Fruit fly (Drosophila melanogaster) whole organism, larva: ENCODE measurements around the gene CG6738.

Source experiments
- noc ChIP-seq: fragments of 200-800 bp; sonication (Bioruptor generic); optimal IDR thresholded peaks from 3 replicates; lab custom pipeline; 2019; ENCODE audit warnings: missing biosample characterization, mild to moderate bottlenecking, missing genetic modification characterization, moderate library complexity

CG6738 gene

DNA sequence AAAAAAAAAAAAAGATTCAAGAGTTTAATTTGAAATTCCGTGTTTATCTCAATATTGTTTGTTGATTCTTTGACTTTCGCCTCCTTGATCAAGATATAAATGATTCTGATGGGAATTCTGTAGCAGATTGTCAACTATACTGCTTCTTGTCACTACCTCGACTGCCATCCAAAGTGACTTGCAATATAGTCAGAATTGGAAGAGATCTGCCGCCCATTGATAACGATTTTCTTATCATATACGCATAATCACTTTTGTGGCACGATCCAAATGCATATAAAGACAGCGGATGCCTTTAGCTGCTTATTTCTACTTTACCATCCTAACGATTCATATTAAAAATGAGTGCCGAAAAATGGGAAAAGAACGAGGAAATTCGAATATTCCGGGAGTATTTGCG, at the start of gene CG6738:
TSS of gene CG6738 (plus strand) at position 301 of the 400 bp plus-strand sequence.
- no peak for TF ChIP-seq noc

DNA sequence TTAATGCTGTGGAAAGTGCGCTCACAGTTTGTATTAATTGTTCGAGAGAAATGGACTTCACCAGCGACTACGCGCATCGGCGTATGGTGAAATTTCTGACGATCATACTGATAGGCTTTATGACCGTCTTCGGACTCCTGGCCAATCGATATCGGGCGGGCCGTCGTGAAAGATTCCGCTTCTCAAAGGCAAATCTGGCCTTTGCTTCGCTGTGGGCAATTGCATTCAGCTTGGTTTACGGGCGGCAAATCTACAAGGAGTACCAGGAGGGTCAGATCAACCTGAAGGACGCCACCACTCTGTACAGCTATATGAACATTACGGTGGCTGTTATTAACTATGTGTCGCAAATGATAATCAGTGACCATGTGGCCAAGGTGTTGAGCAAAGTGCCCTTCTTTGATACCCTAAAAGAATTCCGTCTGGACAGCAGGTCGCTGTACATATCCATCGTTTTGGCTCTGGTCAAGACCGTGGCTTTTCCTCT, 47.7 kb upstream of the CG6738 start, which contains the start of gene Gr94a:
TSS of gene Gr94a (plus strand) at position 51 of the 487 bp plus-strand sequence.
- no peak for TF ChIP-seq noc

DNA sequence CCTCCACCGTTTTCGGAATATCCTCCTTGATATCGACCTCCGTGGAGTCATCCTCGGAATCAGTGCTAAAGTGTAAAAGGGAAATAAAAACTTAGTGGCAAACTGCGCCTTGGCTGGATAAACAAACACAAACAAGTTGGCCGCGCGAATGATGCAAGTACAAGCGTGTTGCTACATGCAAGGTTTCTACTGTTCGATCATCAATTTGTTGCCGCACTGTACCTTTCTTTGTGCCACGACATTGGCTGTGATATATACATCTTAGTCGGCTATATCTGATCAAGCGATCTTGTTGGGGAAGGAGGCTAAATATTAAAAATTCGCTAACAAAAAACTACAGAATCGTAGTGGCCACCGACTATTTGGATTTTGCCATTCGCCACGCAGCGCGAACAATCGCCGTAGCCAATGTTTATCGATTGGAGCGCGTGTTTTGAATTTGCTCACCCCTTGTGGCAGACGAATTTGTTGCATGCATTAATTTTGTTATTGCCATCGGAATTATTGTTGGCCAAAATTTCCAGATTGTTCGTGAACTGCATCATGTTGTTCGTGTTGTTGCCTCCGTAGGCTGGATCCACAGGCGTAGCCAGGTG, 46.1 kb upstream of the CG6738 start:
- no peak for TF ChIP-seq noc

DNA sequence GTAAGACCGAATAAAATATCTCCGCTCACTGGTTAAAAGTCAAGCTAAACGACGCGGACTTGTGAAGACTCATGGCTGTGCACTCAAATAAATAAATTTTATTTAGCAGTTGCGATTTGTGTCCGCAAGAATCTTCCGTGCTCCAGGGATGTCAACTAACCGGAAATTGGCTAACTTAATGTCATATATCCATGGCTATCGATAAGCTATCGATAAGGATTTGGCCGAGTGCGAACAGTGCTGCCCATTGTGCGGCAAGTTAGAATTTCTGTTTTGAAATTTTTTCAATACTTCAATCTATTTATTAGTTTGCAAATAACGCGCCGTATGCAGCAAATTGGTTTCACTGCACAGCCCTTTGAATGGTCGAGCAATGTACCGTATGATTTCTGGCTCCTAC, 45.4 kb upstream of the CG6738 start, which contains the start of gene p53:
TSS of gene p53 (minus strand) at position 147 of the 400 bp plus-strand sequence.
- no peak for TF ChIP-seq noc

DNA sequence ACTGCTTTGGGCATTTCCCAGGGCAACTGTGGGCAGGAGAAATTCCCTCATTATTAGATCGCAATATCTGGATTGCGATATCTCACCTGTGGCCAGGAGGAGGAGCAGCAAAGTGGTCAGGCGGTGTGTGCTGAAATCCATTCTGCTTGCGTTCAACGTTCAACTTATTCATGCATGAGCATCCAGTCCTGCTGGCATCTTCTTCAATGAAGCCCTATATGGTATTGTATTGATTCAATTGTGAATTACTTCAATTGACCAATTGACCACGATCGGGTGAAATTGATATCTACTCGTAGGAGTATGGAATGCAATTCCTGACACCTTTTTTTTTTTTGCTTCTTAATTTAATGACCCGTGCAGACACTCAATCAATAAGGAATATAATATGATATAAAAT, 43.2 kb upstream of the CG6738 start:
- no peak for TF ChIP-seq noc

DNA sequence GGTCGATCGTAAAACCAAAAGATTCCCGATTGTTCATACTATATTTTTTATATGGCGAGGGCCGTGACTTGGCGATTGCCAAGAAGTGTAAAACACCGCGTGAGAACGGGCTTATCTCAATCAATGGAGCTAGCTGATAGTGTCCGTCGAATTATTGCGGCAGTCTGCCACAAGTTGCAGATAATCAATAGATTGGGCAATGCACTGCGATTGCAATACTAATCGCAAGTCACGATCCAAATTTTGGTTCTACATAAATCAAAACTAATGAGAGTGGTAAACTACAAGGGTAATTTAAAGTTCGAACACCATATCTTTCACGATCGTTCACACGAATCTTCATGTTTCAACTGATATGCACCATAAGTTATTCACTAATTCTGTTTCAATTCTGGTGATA, 42.6 kb upstream of the CG6738 start:
- TF ChIP-seq noc, result no peak

DNA sequence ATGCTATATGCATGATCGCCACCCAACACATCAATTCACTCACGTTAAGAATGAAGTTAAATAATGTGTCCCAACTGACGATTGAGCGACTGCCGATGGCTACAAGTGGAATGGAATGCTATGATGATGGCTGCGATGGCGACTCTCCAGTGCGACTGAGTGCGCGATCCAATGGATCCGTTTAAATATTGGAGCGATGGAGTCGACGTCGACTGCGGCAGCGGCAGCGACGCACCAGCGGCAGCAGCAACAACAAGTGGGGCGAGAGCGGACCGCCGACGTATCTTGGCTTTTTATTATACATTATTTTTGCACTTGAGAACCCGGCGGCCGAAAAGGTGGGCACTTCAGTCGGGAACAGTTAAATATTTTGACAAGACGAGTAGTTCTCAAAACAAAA, 41.9 kb upstream of the CG6738 start:
- no peak for TF ChIP-seq noc

DNA sequence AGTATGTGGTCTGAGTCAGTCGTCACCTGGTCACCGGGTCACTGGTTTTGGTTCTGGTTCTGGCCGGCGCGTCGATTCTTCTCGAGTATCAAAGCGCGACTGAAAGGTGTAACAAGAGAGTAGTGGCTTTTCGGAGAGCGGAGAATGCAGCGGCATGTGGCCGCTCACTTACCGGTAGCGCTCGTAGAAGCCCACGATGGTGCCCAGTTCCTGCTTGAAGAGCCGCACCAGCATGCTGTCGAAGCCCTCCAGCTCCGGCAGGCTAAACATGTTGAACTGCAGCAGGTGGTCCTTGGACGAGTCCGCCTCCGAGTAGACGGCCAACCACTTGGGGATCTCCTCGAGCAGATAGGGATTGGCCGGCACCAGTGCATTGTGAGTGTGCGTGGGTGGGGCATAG, 40.5 kb upstream of the CG6738 start, which contains the start of gene Ctns:
TSS of gene Ctns (minus strand) at position 101 of the 400 bp plus-strand sequence.
- TF ChIP-seq noc, result no peak

DNA sequence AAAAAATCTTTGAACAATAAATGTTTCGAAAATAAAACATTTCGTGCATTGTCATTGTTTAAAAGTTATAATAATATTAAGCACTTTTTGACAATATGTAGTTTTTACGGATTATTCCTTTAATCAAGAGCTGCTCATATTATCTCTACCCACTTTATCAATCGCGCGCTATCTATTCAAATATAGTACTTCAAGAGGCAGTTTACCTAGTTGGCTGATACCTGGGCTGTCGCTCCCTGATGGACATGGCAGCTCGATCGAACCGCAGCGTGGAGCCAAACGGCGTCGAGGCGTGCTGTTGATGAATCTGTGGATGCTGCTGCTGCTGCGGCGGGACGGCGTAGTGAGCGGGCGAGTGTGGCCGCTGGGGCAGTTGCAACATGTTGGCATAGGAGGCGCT, 39.2 kb upstream of the CG6738 start:
- TF ChIP-seq noc, result no peak

DNA sequence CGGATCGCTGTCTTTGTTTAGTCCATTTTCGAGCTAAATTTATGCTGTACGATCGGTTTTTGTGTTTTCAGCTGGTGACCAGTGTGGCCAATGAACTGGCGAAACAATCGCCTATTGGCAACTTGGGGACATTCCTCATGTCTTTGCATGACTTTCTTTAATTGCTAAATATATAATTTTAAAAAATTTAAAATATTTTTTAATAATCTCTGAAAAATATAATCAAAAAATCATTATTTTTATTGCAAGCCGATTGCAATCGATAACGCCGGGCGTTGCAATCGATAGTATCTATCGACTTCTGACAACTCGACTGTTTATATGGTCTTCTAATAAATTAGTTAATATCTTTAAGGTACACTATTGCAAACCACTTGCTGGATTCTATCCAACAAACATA, 38.1 kb upstream of the CG6738 start, which contains the start of the genes sav and Ublcp1:
TSS of gene sav (minus strand) at position 96 of the 400 bp plus-strand sequence.
TSS of gene Ublcp1 (plus strand) at position 285 of the 400 bp plus-strand sequence.
- TF ChIP-seq noc, result peak; percentile 20

DNA sequence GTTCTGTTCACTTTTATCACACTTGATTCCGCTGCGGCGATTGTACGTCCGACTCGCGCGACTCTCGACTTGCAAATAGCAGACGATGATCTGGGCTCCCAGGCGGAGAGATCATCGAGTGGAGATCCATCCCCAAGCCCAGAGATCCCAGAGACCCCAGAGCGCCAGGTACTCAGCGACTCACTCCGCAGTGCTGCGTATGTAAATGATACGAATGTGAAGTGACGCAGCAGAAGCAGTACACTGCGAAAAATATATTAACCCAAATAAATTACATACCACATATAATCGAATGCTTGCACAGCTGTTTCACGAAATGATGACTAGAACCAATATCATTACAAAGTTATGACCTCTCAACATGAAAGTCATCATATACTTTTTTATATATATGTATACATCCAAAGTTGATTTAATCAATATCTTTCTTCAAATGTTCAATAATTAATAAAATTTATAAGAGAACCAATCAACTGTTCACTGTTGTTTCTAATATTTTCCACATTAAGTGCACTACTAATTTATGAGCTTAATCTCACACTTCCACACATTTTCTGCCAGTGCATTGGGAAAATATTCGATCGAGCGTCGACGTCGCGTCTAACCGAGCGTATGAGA, 32.0 kb upstream of the CG6738 start, which contains the start of gene CG17111:
TSS of gene CG17111 (minus strand) at position 51 of the 618 bp plus-strand sequence.
- no peak for TF ChIP-seq noc

DNA sequence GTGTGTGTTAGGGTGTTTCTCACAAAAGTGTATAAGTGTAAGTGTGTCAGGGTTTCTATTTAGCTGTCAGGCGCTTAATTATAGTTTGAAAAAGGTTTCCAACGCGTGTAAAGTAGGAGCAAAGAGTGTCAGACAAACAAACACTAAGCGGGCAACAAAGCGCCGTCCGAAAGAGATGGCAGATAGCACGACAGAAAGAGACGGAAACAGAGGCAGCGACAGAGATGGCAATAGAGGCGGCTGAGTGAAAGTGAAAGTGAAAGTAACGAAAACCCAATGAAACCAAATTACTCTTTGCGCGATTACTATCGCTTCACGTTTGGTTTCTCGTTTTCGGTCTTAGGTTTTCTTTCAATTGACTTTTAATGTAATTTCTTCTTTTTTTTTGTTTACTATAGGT, 24.9 kb upstream of the CG6738 start:
- no peak for TF ChIP-seq noc

DNA sequence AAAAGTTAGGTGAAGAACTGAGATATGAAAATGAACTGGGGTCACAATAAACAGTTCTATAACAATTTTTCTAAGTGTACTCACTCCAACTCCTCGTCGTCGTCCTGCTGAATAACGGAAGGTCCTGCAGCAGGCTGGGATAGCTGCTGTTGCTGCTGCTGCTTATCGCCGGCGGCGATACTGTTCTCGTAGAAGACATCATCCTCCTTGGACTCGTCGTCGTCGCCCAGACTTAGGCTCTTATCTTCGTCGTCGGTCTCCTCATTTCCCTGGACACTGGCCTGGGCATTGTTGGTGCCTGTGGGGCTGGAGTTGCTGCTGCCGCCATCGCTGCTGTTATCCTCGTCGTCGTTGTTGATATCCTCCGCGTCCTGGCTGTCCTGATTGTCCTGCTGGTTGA, 18.1 kb upstream of the CG6738 start:
- TF ChIP-seq noc, result no peak

DNA sequence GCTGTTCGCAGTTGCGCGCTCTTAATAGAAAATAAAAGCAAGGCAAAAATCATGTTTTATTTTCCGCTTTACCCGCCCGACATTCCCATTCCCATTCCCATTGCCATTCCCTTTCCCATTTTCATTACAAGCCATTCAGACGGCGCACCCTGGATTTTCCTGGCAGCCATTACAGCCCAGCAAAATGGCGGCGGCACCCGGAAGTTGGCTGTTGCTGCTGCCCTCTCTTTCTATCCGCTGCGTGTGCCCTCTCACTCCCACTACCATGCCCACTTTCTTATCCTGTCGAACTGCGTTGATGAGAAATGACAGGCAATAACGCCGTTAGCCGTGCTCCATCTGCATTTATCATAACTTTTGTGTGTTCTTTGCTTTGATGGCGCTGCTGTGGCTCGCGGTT, 11.1 kb upstream of the CG6738 start:
- TF ChIP-seq noc, result no peak

DNA sequence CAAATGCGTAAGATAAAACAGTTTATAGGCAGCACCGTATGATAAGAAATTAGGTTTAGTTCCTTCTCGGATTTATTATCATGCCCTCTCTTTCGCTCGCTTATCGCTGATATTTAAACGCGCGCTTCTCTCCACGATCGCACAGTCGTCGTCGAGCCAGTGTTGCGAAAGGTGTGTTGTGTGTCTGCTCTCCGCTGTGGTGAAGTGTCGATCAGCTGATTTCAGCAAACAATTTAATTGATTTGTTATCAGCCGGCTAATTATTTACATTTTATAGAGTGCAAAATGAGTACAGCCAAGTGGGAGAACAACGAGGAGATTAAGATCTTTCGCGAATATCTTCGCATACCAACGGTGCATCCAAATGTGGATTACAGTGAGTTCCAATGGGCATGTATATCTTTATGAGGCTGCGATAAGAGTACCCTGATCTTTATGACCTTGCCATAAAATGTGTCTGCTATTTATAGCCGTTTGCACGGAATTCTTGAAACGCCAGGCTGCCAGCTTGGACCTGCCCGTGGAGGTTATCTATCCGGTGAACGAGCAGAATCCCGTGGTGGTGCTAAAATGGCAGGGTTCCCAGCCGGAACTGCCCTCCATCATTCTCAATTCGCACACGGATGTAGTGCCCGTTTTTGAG, 7.6 kb upstream of the CG6738 start, which contains the start of the genes CG17110 and CG6726:
TSS of gene CG17110 (plus strand) at position 139 of the 643 bp plus-strand sequence.
TSS of gene CG6726 (plus strand) at position 139 of the 643 bp plus-strand sequence.
- TF ChIP-seq noc, result peak; percentile 39

DNA sequence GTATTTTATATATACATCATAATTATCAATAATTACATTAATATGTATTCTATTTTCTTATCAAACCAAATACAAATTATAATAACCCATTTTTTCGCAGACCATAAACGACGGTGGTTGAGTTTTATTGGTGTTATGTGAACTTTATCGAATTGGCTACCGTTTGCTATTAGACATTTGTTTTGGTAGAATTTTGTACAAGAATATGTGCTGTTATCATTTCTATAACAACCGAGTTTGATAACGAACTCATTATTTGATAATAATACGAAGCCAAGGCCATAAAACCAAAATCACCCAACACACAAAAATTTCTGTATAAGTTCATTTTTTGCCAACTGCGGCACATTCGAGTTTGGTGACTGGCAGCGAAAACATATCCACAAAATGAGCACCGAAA, 4.0 kb upstream of the CG6738 start, which contains the start of gene CG17109:
TSS of gene CG17109 (plus strand) at position 345 of the 400 bp plus-strand sequence.
- TF ChIP-seq noc, result no peak

DNA sequence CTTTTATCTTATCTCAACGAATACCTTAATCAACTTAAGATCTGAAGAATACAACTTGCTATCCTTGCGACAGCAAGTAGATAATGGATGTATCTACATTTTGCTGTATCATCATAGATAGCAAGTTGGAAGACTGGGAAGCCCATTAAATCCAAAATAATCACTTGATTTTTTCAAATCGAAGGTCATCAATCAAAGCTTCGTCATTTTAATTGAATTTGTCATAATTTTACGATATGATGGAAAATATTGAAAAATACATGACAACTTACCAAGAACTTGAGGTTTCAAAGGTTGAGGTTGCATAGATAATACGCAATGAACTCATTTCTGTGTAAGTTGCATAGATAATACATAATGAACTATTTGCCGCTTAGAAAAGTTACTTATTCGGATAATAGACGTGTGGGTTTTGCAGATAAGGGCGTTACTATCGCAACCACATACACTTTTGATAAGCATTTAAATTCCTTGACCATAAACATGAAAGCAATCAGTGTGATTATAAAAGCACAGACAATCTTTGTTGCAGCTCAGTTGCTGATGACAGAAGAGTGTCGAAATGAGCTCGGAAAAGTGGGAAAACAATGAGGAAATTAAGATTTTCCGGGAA, 2.0 kb upstream of the CG6738 start, which contains the start of gene CG6733:
TSS of gene CG6733 (plus strand) at position 532 of the 613 bp plus-strand sequence.
- TF ChIP-seq noc, result peak; percentile 32
